Fruit fly (Drosophila melanogaster): ENCODE measurements around the gene PolrMT.

PolrMT gene

dm6 chr2L:1128932-1129887 lies 21.0 kb upstream of the PolrMT start, which contains the start of the genes Pino and TBC1D23 (continued):
- TF ChIP-seq CG9437 (GFP tag; optimal IDR thresholded peaks at IDR 0.05): peak; percentile 100
- no peak for TF ChIP-seq Side (GFP tag; optimal IDR thresholded peaks at IDR 0.05)
- TF ChIP-seq Hsf (GFP tag; optimal IDR thresholded peaks at IDR 0.05): peak; percentile 36
- peak; percentile 25 for TF ChIP-seq pnt (GFP tag; optimal IDR thresholded peaks at IDR 0.05)
- peak; percentile 74 for TF ChIP-seq CG18262 (tag; optimal IDR thresholded peaks at IDR 0.05)
- peak; percentile 69 for TF ChIP-seq CG11695 (GFP tag; IDR thresholded peaks at IDR 0.05)
- no peak for TF ChIP-seq CG12071 (GFP tag; optimal IDR thresholded peaks at IDR 0.05)
- no peak for TF ChIP-seq CG10321 (GFP tag; IDR thresholded peaks at IDR 0.05)
- TF ChIP-seq nerfin-1 (tag; optimal IDR thresholded peaks at IDR 0.05): peak; percentile 46
- no peak for TF ChIP-seq gt (GFP tag; IDR thresholded peaks at IDR 0.05)
- TF ChIP-seq her (GFP tag; optimal IDR thresholded peaks at IDR 0.05): no peak
- TF ChIP-seq pan (optimal IDR thresholded peaks at IDR 0.05): no peak
- TF ChIP-seq pan (GFP tag; optimal IDR thresholded peaks at IDR 0.05 in 1 of 2, IDR thresholded peaks at IDR 0.05 in 1 of 2): peak in 1 of 2 experiments; percentile 77
- peak; percentile 82 for TF ChIP-seq BEAF-32 (GFP tag; optimal IDR thresholded peaks at IDR 0.05)
- TF ChIP-seq CG18764 (GFP tag; optimal IDR thresholded peaks at IDR 0.05): peak; percentile 52
- peak; percentile 50 for TF ChIP-seq CG12104 (GFP tag; optimal IDR thresholded peaks at IDR 0.05)
- TF ChIP-seq Hr78 (GFP tag; optimal IDR thresholded peaks at IDR 0.05): no peak
- TF ChIP-seq CG10979 (tag; optimal IDR thresholded peaks at IDR 0.05): peak; percentile 54
- no peak for TF ChIP-seq CG16779 (GFP tag; IDR thresholded peaks at IDR 0.05)
- TF ChIP-seq CkIIα-i1 (GFP tag; IDR thresholded peaks at IDR 0.05): no peak
- TF ChIP-seq tup (GFP tag; optimal IDR thresholded peaks at IDR 0.05): no peak
- peak; percentile 52 for TF ChIP-seq Myb (GFP tag; optimal IDR thresholded peaks at IDR 0.05)
- peak; percentile 53 for TF ChIP-seq inv (GFP tag; IDR thresholded peaks at IDR 0.05; ENCODE audit: partially characterized antibody)
- TF ChIP-seq Trl (optimal IDR thresholded peaks at IDR 0.05): no peak
- peak; percentile 2 for TF ChIP-seq Trl (GFP tag; optimal IDR thresholded peaks at IDR 0.05)
- TF ChIP-seq CG32767 (GFP tag; IDR thresholded peaks at IDR 0.05): no peak; the same call in 1 of the 2 replicates
- no peak for TF ChIP-seq CG11398 (GFP tag; optimal IDR thresholded peaks at IDR 0.05)
- TF ChIP-seq exex (tag; optimal IDR thresholded peaks at IDR 0.05): no peak
- TF ChIP-seq Dfd (GFP tag; optimal IDR thresholded peaks at IDR 0.05): no peak
- TF ChIP-seq zen (tag; optimal IDR thresholded peaks at IDR 0.05): peak; percentile 61
- peak; percentile 53 for TF ChIP-seq CG1233 (GFP tag; optimal IDR thresholded peaks at IDR 0.05)
- peak; percentile 73; the same call in 2 of the 3 replicates for TF ChIP-seq CG16813 (GFP tag; IDR thresholded peaks at IDR 0.05; ENCODE audit: partially characterized antibody)
- peak; percentile 53 for TF ChIP-seq Blimp-1 (GFP tag; optimal IDR thresholded peaks at IDR 0.05)
- TF ChIP-seq CG4617 (GFP tag; optimal IDR thresholded peaks at IDR 0.05; ENCODE audit: borderline replicate concordance): no peak
- TF ChIP-seq CG6813 (GFP tag; optimal IDR thresholded peaks at IDR 0.05): no peak
- TF ChIP-seq CG33213 (GFP tag; optimal IDR thresholded peaks at IDR 0.05): peak; percentile 14
- TF ChIP-seq fu2 (GFP tag; optimal IDR thresholded peaks at IDR 0.05): peak; percentile 9
- TF ChIP-seq Atf-2 (GFP tag; optimal IDR thresholded peaks at IDR 0.05): no peak
- no peak for TF ChIP-seq Lim3 (GFP tag; IDR thresholded peaks at IDR 0.05)
- TF ChIP-seq ara (GFP tag; IDR thresholded peaks at IDR 0.05): peak; percentile 63
- TF ChIP-seq CG15479 (GFP tag; optimal IDR thresholded peaks at IDR 0.05): no peak
- TF ChIP-seq Hmx (GFP tag; optimal IDR thresholded peaks at IDR 0.05): no peak
- no peak for TF ChIP-seq tx (GFP tag; optimal IDR thresholded peaks at IDR 0.05)
- TF ChIP-seq trem (tag; optimal IDR thresholded peaks at IDR 0.05): peak; percentile 71
- TF ChIP-seq scrt (GFP tag; optimal IDR thresholded peaks at IDR 0.05): peak; percentile 48
- TF ChIP-seq Neu2 (GFP tag; optimal IDR thresholded peaks at IDR 0.05; ENCODE audit: borderline replicate concordance): no peak
- TF ChIP-seq ewg (GFP tag; optimal IDR thresholded peaks at IDR 0.05): peak; percentile 32
- TF ChIP-seq CG12744 (GFP tag; optimal IDR thresholded peaks at IDR 0.05): no peak
- TF ChIP-seq jumu (GFP tag; optimal IDR thresholded peaks at IDR 0.05): peak; percentile 6
